Fruit fly (Drosophila melanogaster) whole organism, prepupa: ENCODE data around the gene SCCRO.
A peak's percentile ranks its signal among the peaks of the same experiment; 100 is the strongest.

Experiments used
- Blimp-1 ChIP-seq: fragments of 200-800 bp; sonication (Bioruptor generic); optimal IDR thresholded peaks from 3 replicates; lab custom pipeline; 2017; ENCODE audit warnings: missing biosample characterization, missing genetic modification characterization, mild to moderate bottlenecking, moderate library complexity, missing genetic modification reagents
- CG11762 ChIP-seq: fragments of 200-800 bp; sonication (Bioruptor generic); optimal IDR thresholded peaks from 3 replicates; lab custom pipeline; 2016; ENCODE audit warnings: missing biosample characterization, missing genetic modification characterization; ENCODE audit not compliant: insufficient read depth
- CG11902 ChIP-seq: fragments of 200-800 bp; sonication (Bioruptor generic); optimal IDR thresholded peaks from 3 replicates; lab custom pipeline; 2016; ENCODE audit warnings: missing biosample characterization, missing genetic modification characterization
- CG15336 ChIP-seq: fragments of 200-800 bp; sonication (Bioruptor generic); IDR thresholded peaks from 2 replicates; pipeline ENCODE4 v1.3.6; 2022; ENCODE audit warnings: missing biosample characterization, missing genetic modification characterization
- CG1621 ChIP-seq: fragments of 200-800 bp; sonication (Bioruptor generic); optimal IDR thresholded peaks from 3 replicates; lab custom pipeline; 2018; ENCODE audit warnings: missing biosample characterization, mild to moderate bottlenecking, missing genetic modification characterization
- CG3032 ChIP-seq: fragments of 200-800 bp; optimal IDR thresholded peaks from 2 replicates; lab custom pipeline; 2019; ENCODE audit warnings: missing biosample characterization, mild to moderate bottlenecking, missing genetic modification characterization, moderate library complexity
- CG31627 ChIP-seq: fragments of 200-800 bp; sonication (Bioruptor generic); optimal IDR thresholded peaks from 3 replicates; lab custom pipeline; 2016; ENCODE audit warnings: missing biosample characterization, missing genetic modification characterization
- CG34406 ChIP-seq: fragments of 200-800 bp; sonication (Bioruptor generic); optimal IDR thresholded peaks from 3 replicates; lab custom pipeline; 2016; ENCODE audit warnings: missing biosample characterization, missing genetic modification characterization
- CG4318 ChIP-seq: fragments of 200-800 bp; sonication (Bioruptor generic); optimal IDR thresholded peaks from 3 replicates; lab custom pipeline; 2017; ENCODE audit warnings: missing biosample characterization, mild to moderate bottlenecking, missing genetic modification characterization
- CG6276 ChIP-seq: fragments of 200-800 bp; sonication (Bioruptor generic); optimal IDR thresholded peaks from 2 replicates; lab custom pipeline; 2017; ENCODE audit warnings: missing biosample characterization, mild to moderate bottlenecking, missing genetic modification characterization
- CG6792 ChIP-seq: fragments of 200-800 bp; sonication (Bioruptor generic); optimal IDR thresholded peaks from 3 replicates; lab custom pipeline; 2016; ENCODE audit warnings: missing biosample characterization, missing genetic modification characterization
- CG6854 ChIP-seq: fragments of 200-800 bp; sonication (Bioruptor generic); optimal IDR thresholded peaks from 2 replicates; lab custom pipeline; 2017; ENCODE audit warnings: missing biosample characterization, mild to moderate bottlenecking, missing genetic modification characterization
- CG7368 ChIP-seq: fragments of 200-800 bp; sonication (Bioruptor generic); optimal IDR thresholded peaks from 3 replicates; lab custom pipeline; 2016; ENCODE audit warnings: missing biosample characterization, missing genetic modification characterization
- CG8119 ChIP-seq: fragments of 200-800 bp; sonication (Bioruptor generic); IDR thresholded peaks from 3 replicates; pipeline ENCODE4 v1.3.6; 2022; ENCODE audit warnings: missing biosample characterization, missing genetic modification characterization
- CG8319 ChIP-seq: fragments of 200-800 bp; sonication (Bioruptor generic); optimal IDR thresholded peaks from 3 replicates; lab custom pipeline; 2016; ENCODE audit warnings: missing biosample characterization, missing genetic modification characterization
- Eip75B ChIP-seq: fragments of 200-800 bp; sonication (Bioruptor generic); optimal IDR thresholded peaks from 3 replicates; lab custom pipeline; 2016; ENCODE audit warnings: missing biosample characterization, missing genetic modification characterization
- Eip78C ChIP-seq: fragments of 200-800 bp; sonication (Bioruptor generic); peaks from one replicate; lab custom pipeline; 2016; ENCODE audit warnings: missing biosample characterization, missing genetic modification characterization
- Hr39 ChIP-seq: fragments of 200-800 bp; sonication (Bioruptor generic); optimal IDR thresholded peaks from 2 replicates; lab custom pipeline; 2016; ENCODE audit warnings: missing biosample characterization, missing genetic modification characterization
- Hr4 ChIP-seq: fragments of 200-800 bp; sonication (Bioruptor generic); optimal IDR thresholded peaks from 3 replicates; lab custom pipeline; 2016; ENCODE audit warnings: missing biosample characterization, missing genetic modification characterization
- Lpt ChIP-seq: fragments of 200-800 bp; sonication (Bioruptor generic); optimal IDR thresholded peaks from 3 replicates; lab custom pipeline; 2016; ENCODE audit warnings: missing biosample characterization, missing genetic modification characterization
- Met ChIP-seq: fragments of 200-800 bp; sonication (Bioruptor generic); optimal IDR thresholded peaks from 3 replicates; lab custom pipeline; 2016; ENCODE audit warnings: missing biosample characterization, missing genetic modification characterization
- OdsH ChIP-seq: fragments of 200-800 bp; sonication (Bioruptor generic); optimal IDR thresholded peaks from 3 replicates; lab custom pipeline; 2016; ENCODE audit warnings: missing biosample characterization, missing genetic modification characterization
- Smox ChIP-seq: fragments of 200-800 bp; sonication (Bioruptor generic); optimal IDR thresholded peaks from 3 replicates; lab custom pipeline; 2016; ENCODE audit warnings: missing biosample characterization, missing genetic modification characterization
- Sox102F ChIP-seq: fragments of 200-800 bp; sonication (Bioruptor generic); optimal IDR thresholded peaks from 2 replicates; lab custom pipeline; 2016; ENCODE audit warnings: missing biosample characterization, mild to moderate bottlenecking, missing genetic modification characterization
- Sox14 ChIP-seq: fragments of 200-800 bp; sonication (Bioruptor generic); optimal IDR thresholded peaks from 3 replicates; lab custom pipeline; 2016; ENCODE audit warnings: missing biosample characterization, missing genetic modification characterization
- Sox15 ChIP-seq: fragments of 200-800 bp; sonication (Bioruptor generic); optimal IDR thresholded peaks from 3 replicates; lab custom pipeline; 2016; ENCODE audit warnings: missing biosample characterization, missing genetic modification characterization
- achi ChIP-seq: fragments of 200-800 bp; sonication (Bioruptor generic); optimal IDR thresholded peaks from 3 replicates; lab custom pipeline; 2016; ENCODE audit warnings: missing biosample characterization, missing genetic modification characterization
- acj6 ChIP-seq: fragments of 200-800 bp; sonication (Bioruptor generic); optimal IDR thresholded peaks from 3 replicates; lab custom pipeline; 2016; ENCODE audit warnings: missing biosample characterization, missing genetic modification characterization
- cyc ChIP-seq: fragments of 200-800 bp; sonication (Bioruptor generic); optimal IDR thresholded peaks from 3 replicates; lab custom pipeline; 2016; ENCODE audit warnings: missing biosample characterization, missing genetic modification characterization
- eg ChIP-seq: fragments of 200-800 bp; sonication (Bioruptor generic); IDR thresholded peaks from 3 replicates; pipeline ENCODE4 v1.3.6; 2022; ENCODE audit warnings: missing biosample characterization, missing genetic modification characterization
- esn ChIP-seq: fragments of 200-800 bp; sonication (Bioruptor generic); optimal IDR thresholded peaks from 2 replicates; lab custom pipeline; 2016; ENCODE audit warnings: missing biosample characterization, mild to moderate bottlenecking, missing genetic modification characterization, moderate library complexity
- fd59A ChIP-seq: fragments of 200-800 bp; sonication (Bioruptor generic); optimal IDR thresholded peaks from 2 replicates; lab custom pipeline; 2017; ENCODE audit warnings: missing biosample characterization, mild to moderate bottlenecking, missing genetic modification characterization, missing genetic modification reagents
- fd85E ChIP-seq: fragments of 200-800 bp; sonication (Bioruptor generic); optimal IDR thresholded peaks from 3 replicates; lab custom pipeline; 2016; ENCODE audit warnings: missing biosample characterization, missing genetic modification characterization
- fkh ChIP-seq: fragments of 200-800 bp; sonication (Bioruptor generic); optimal IDR thresholded peaks from 3 replicates; lab custom pipeline; 2017; ENCODE audit warnings: missing biosample characterization, mild to moderate bottlenecking, missing genetic modification characterization, moderate library complexity
- lz ChIP-seq: fragments of 200-800 bp; sonication (Bioruptor generic); optimal IDR thresholded peaks from 3 replicates; lab custom pipeline; 2016; ENCODE audit warnings: missing biosample characterization, missing genetic modification characterization
- net ChIP-seq: fragments of 200-800 bp; sonication (Bioruptor generic); optimal IDR thresholded peaks from 3 replicates; lab custom pipeline; 2016; ENCODE audit warnings: missing biosample characterization, missing genetic modification characterization
- pdm3 ChIP-seq: fragments of 200-800 bp; sonication (Bioruptor generic); optimal IDR thresholded peaks from 3 replicates; lab custom pipeline; 2016; ENCODE audit warnings: missing biosample characterization, missing genetic modification characterization
- salr ChIP-seq, 2 experiments: fragments of 200-800 bp; sonication (Bioruptor generic); optimal IDR thresholded peaks; 3 replicates each; lab custom pipeline; 2016 to 2018; ENCODE audit warnings: missing biosample characterization in 2 of 2, missing genetic modification characterization in 2 of 2, mild to moderate bottlenecking in 1 of 2
- svp ChIP-seq: fragments of 200-800 bp; sonication (Bioruptor generic); peaks from one replicate; lab custom pipeline; 2016; ENCODE audit warnings: missing biosample characterization, missing genetic modification characterization
- topi ChIP-seq: fragments of 200-800 bp; sonication (Bioruptor generic); optimal IDR thresholded peaks from 3 replicates; lab custom pipeline; 2016; ENCODE audit warnings: missing biosample characterization, missing genetic modification characterization
- vri ChIP-seq: fragments of 200-800 bp; sonication (Bioruptor generic); optimal IDR thresholded peaks from 3 replicates; lab custom pipeline; 2016; ENCODE audit warnings: missing biosample characterization, mild to moderate bottlenecking, missing genetic modification characterization

The SCCRO gene

dm6 chr3L:15541281-15541680, 21.9 kb upstream of the SCCRO start:
- TF ChIP-seq Blimp-1 (GFP tag; lab: Kevin White, UChicago) (no peak), CG31627 (GFP tag; lab: Kevin White, UChicago) (no peak), CG3032 (tag; lab: Kevin White, UChicago) (no peak), CG6276 (GFP tag; lab: Kevin White, UChicago) (no peak), Met (GFP tag; lab: Kevin White, UChicago) (no peak), Hr4 (GFP tag; lab: Kevin White, UChicago) (no peak), CG8319 (GFP tag; lab: Kevin White, UChicago) (no peak), eg (GFP tag; lab: Robert Waterston, UW) (no peak), net (GFP tag; lab: Kevin White, UChicago) (no peak), Smox (GFP tag; lab: Kevin White, UChicago) (no peak), fd59A (GFP tag; lab: Kevin White, UChicago) (no peak), Sox102F (no peak), Eip75B (no peak), acj6 (GFP tag; lab: Kevin White, UChicago) (no peak), CG6854 (GFP tag; lab: Kevin White, UChicago) (no peak)

DNA sequence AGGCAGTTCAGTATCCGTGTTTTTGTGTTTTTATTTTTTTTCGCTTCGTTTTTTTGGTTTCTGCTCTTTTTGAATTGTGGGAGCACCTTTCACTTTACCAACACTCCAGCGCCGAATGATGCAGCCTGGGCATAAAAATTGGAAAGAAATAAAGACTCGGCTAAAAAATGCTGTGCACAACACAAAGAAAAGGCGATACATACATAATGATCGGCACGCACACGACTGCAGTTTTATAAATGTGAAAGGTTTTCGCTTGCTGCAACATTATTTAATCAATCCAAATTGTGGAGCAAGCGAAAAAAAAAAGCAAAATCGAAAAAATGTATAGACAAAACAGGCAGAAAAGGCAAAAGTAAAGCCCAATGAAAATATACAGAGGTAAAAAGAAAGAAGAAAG, 20.2 kb upstream of the SCCRO start:
- TF ChIP-seq CG4318 (GFP tag; lab: Kevin White, UChicago): no peak
- TF ChIP-seq esn (GFP tag; lab: Kevin White, UChicago): no peak
- TF ChIP-seq CG31627 (GFP tag; lab: Kevin White, UChicago): no peak
- no peak for TF ChIP-seq Sox15 (GFP tag; lab: Kevin White, UChicago)
- TF ChIP-seq Blimp-1 (GFP tag; lab: Kevin White, UChicago): peak; percentile 55

dm6 chr3L:15543467-15543866, 19.8 kb upstream of the SCCRO start:
- TF ChIP-seq Sox14 (GFP tag; lab: Kevin White, UChicago) (no peak), CG8119 (GFP tag; lab: Robert Waterston, UW) (0 out of 3 replicates have a peak, but pooled peaks have one; percentile 40), CG11762 (no peak), CG15336 (GFP tag; lab: Robert Waterston, UW) (peak; percentile 27; the same call in 1 of the 2 replicates), Eip78C (GFP tag; lab: Kevin White, UChicago) (peak; percentile 53), OdsH (GFP tag; lab: Kevin White, UChicago) (no peak), net (GFP tag; lab: Kevin White, UChicago) (no peak), CG1621 (tag; lab: Kevin White, UChicago) (no peak), Hr4 (GFP tag; lab: Kevin White, UChicago) (no peak), Lpt (GFP tag; lab: Kevin White, UChicago) (no peak), achi (GFP tag; lab: Kevin White, UChicago) (no peak), vri (GFP tag; lab: Kevin White, UChicago) (peak; percentile 24), Sox15 (GFP tag; lab: Kevin White, UChicago) (no peak)

dm6 chr3L:15544455-15545415, 18.5 kb upstream of the SCCRO start:
- TF ChIP-seq CG8319 (GFP tag; lab: Kevin White, UChicago): no peak
- peak in 1 of 2 experiments; percentile 43 for TF ChIP-seq salr (GFP tag; optimal IDR thresholded peaks at IDR 0.05; lab: Kevin White, UChicago)
- TF ChIP-seq fd85E (GFP tag; lab: Kevin White, UChicago): no peak
- TF ChIP-seq CG7368: no peak
- peak; percentile 37 for TF ChIP-seq acj6 (GFP tag; lab: Kevin White, UChicago)
- no peak for TF ChIP-seq eg (GFP tag; lab: Robert Waterston, UW)
- no peak for TF ChIP-seq fd59A (GFP tag; lab: Kevin White, UChicago)
- peak; percentile 59 for TF ChIP-seq esn (GFP tag; lab: Kevin White, UChicago)
- TF ChIP-seq lz (GFP tag; lab: Kevin White, UChicago): peak; percentile 53
- TF ChIP-seq Lpt (GFP tag; lab: Kevin White, UChicago): no peak
- peak; percentile 32 for TF ChIP-seq vri (GFP tag; lab: Kevin White, UChicago)
- TF ChIP-seq fkh (GFP tag; lab: Kevin White, UChicago): peak; percentile 33
- peak; percentile 68 for TF ChIP-seq Hr39 (GFP tag; lab: Kevin White, UChicago)
- no peak for TF ChIP-seq CG8119 (GFP tag; lab: Robert Waterston, UW)
- TF ChIP-seq CG3032 (tag; lab: Kevin White, UChicago): no peak
- peak; percentile 46 for TF ChIP-seq Smox (GFP tag; lab: Kevin White, UChicago)
- TF ChIP-seq Eip75B: peak; percentile 12
- peak; percentile 22 for TF ChIP-seq CG6792 (GFP tag; lab: Kevin White, UChicago)
- peak; percentile 50 for TF ChIP-seq CG4318 (GFP tag; lab: Kevin White, UChicago)
- no peak for TF ChIP-seq CG11902
- peak; percentile 57 for TF ChIP-seq topi (GFP tag; lab: Kevin White, UChicago)
- TF ChIP-seq svp (GFP tag; lab: Kevin White, UChicago): peak; percentile 78
- peak; percentile 7 for TF ChIP-seq pdm3 (GFP tag; lab: Kevin White, UChicago)
- TF ChIP-seq cyc (GFP tag; lab: Kevin White, UChicago): peak; percentile 59
- TF ChIP-seq Sox102F: peak; percentile 39
- TF ChIP-seq CG34406: peak; percentile 19
- TF ChIP-seq Met (GFP tag; lab: Kevin White, UChicago): peak; percentile 65
